Worm (Caenorhabditis elegans) whole organism, young adult: Measurements from ENCODE around the gene dlc-1.

Experiments
- B0019.2 ChIP-seq: fragments of 200-800 bp; sonication (Bioruptor generic); conservative IDR thresholded peaks from 2 replicates; pipeline ENCODE4 v1.3.6; 2022; ENCODE audit warnings: missing genetic modification reagents, missing genetic modification characterization, missing compliant biosample characterization
- C06A6.2 ChIP-seq: fragments of 200-800 bp; sonication (Bioruptor generic); conservative IDR thresholded peaks from 2 replicates; pipeline ENCODE4 v1.3.6; 2022; ENCODE audit warnings: missing genetic modification characterization, missing compliant biosample characterization
- F23B12.7 ChIP-seq: sonication (generic microtip); optimal IDR thresholded peaks from 2 replicates; lab custom pipeline; 2017; ENCODE audit warnings: missing genetic modification characterization, mild to moderate bottlenecking, missing compliant biosample characterization, antibody characterized with exemption, moderate library complexity; ENCODE audit not compliant: insufficient read depth
- F37B4.10 ChIP-seq: fragments of 200-800 bp; sonication (Bioruptor generic); IDR thresholded peaks from 2 replicates; pipeline ENCODE4 v1.3.6; 2022; ENCODE audit warnings: missing genetic modification characterization, missing compliant biosample characterization
- F49E8.2 ChIP-seq: sonication (generic microtip); optimal IDR thresholded peaks from 3 replicates; lab custom pipeline; 2017; ENCODE audit warnings: missing genetic modification characterization, mild to moderate bottlenecking, missing compliant biosample characterization, antibody characterized with exemption, moderate library complexity; ENCODE audit not compliant: insufficient read depth
- F52B5.7 ChIP-seq: sonication (generic microtip); optimal IDR thresholded peaks from 2 replicates; lab custom pipeline; 2016; ENCODE audit warnings: mild to moderate bottlenecking, missing genetic modification characterization, missing compliant biosample characterization
- F57A8.1 ChIP-seq: fragments of 200-800 bp; sonication (Bioruptor generic); optimal IDR thresholded peaks from 2 replicates; lab custom pipeline; 2018; ENCODE audit warnings: mild to moderate bottlenecking, missing genetic modification characterization, moderate library complexity, missing compliant biosample characterization
- T26A5.8 ChIP-seq: sonication (generic microtip); optimal IDR thresholded peaks from 2 replicates; lab custom pipeline; 2016; ENCODE audit warnings: missing genetic modification characterization, missing compliant biosample characterization
- Y53F4B.3 ChIP-seq: fragments of 200-800 bp; sonication (Bioruptor generic); IDR thresholded peaks from 2 replicates; pipeline ENCODE4 v1.3.6; 2022; ENCODE audit warnings: missing genetic modification reagents, missing genetic modification characterization, missing compliant biosample characterization
- Y53G8AR.9 ChIP-seq: fragments of 200-800 bp; sonication (Bioruptor generic); conservative IDR thresholded peaks from 2 replicates; pipeline ENCODE4 v1.3.6; 2022; ENCODE audit warnings: missing genetic modification reagents, missing genetic modification characterization, missing compliant biosample characterization
- Y79H2A.3 ChIP-seq: fragments of 200-800 bp; sonication (Bioruptor generic); conservative IDR thresholded peaks from 2 replicates; pipeline ENCODE4 v1.3.6; 2022; ENCODE audit warnings: missing genetic modification reagents, missing genetic modification characterization, missing compliant biosample characterization
- akir-1 ChIP-seq: fragments of 200-800 bp; sonication (Bioruptor generic); optimal IDR thresholded peaks from 2 replicates; lab custom pipeline; 2018; ENCODE audit warnings: mild to moderate bottlenecking, missing genetic modification characterization, moderate library complexity, missing compliant biosample characterization
- aptf-2 ChIP-seq: fragments of 200-800 bp; sonication (Bioruptor generic); conservative IDR thresholded peaks from 2 replicates; pipeline ENCODE4 v1.3.6; 2022; ENCODE audit warnings: missing genetic modification reagents, missing genetic modification characterization, missing compliant biosample characterization
- attf-3 ChIP-seq: fragments of 200-800 bp; sonication (Bioruptor generic); conservative IDR thresholded peaks from 2 replicates; pipeline ENCODE4 v1.3.6; 2022; ENCODE audit warnings: missing genetic modification reagents, missing genetic modification characterization, missing compliant biosample characterization
- ccch-3 ChIP-seq: fragments of 200-800 bp; sonication (Bioruptor generic); optimal IDR thresholded peaks from 2 replicates; lab custom pipeline; 2018; ENCODE audit warnings: mild to moderate bottlenecking, missing genetic modification characterization, missing compliant biosample characterization
- ceh-58 ChIP-seq: fragments of 200-800 bp; sonication (Bioruptor generic); IDR thresholded peaks from 2 replicates; pipeline ENCODE4 v1.3.6; 2022; ENCODE audit warnings: missing genetic modification characterization, missing compliant biosample characterization
- ceh-91 ChIP-seq: fragments of 200-800 bp; sonication (Bioruptor generic); IDR thresholded peaks from 2 replicates; pipeline ENCODE4 v1.3.6; 2022; ENCODE audit warnings: missing genetic modification reagents, missing genetic modification characterization, missing compliant biosample characterization
- dpl-1 ChIP-seq: fragments of 150-350 bp; optimal IDR thresholded peaks from 2 replicates; lab custom pipeline; 2014; ENCODE audit warnings: missing biosample characterization, missing genetic modification reagents, missing genetic modification characterization
- ets-4 ChIP-seq: fragments of 200-800 bp; sonication (Bioruptor generic); optimal IDR thresholded peaks from 2 replicates; lab custom pipeline; 2018; ENCODE audit warnings: mild to moderate bottlenecking, missing genetic modification characterization, missing compliant biosample characterization
- lin-26 ChIP-seq: fragments of 200-800 bp; sonication (Bioruptor generic); IDR thresholded peaks from 2 replicates; pipeline ENCODE4 v1.3.6; 2022; ENCODE audit warnings: missing genetic modification reagents, missing genetic modification characterization, missing compliant biosample characterization
- lsl-1 ChIP-seq: fragments of 200-800 bp; sonication (Bioruptor generic); optimal IDR thresholded peaks from 2 replicates; lab custom pipeline; 2018; ENCODE audit warnings: mild to moderate bottlenecking, missing genetic modification characterization, moderate library complexity, missing compliant biosample characterization
- madf-10 ChIP-seq: sonication (generic microtip); optimal IDR thresholded peaks from 2 replicates; lab custom pipeline; 2016; ENCODE audit warnings: mild to moderate bottlenecking, missing genetic modification characterization, missing compliant biosample characterization
- mel-28 ChIP-seq: sonication (generic microtip); optimal IDR thresholded peaks from 2 replicates; lab custom pipeline; 2016; ENCODE audit warnings: borderline replicate concordance, mild to moderate bottlenecking, missing genetic modification characterization, missing compliant biosample characterization
- nfya-2 ChIP-seq: fragments of 200-800 bp; sonication (Bioruptor generic); IDR thresholded peaks from 2 replicates; pipeline ENCODE4 v1.3.6; 2022; ENCODE audit warnings: missing genetic modification reagents, missing genetic modification characterization, missing compliant biosample characterization
- repo-1 ChIP-seq: sonication (generic microtip); optimal IDR thresholded peaks from 2 replicates; lab custom pipeline; 2017; ENCODE audit warnings: mild to moderate bottlenecking, missing genetic modification characterization, missing compliant biosample characterization
- rpc-1 ChIP-seq, 2 experiments: fragments of 150-350 bp in 1 of 2; sonication (generic microtip) in 1 of 2; optimal IDR thresholded peaks; 2 replicates each; lab custom pipeline; 2014 to 2018; ENCODE audit warnings: missing biosample characterization in 1 of 2, missing genetic modification characterization in 1 of 2, missing genetic modification reagents in 1 of 2, missing genotype in 1 of 2
- snpc-3.4 ChIP-seq: sonication (generic microtip); optimal IDR thresholded peaks from 2 replicates; lab custom pipeline; 2017; ENCODE audit warnings: missing genetic modification characterization, mild to moderate bottlenecking, missing compliant biosample characterization, antibody characterized with exemption, moderate library complexity, missing genotype, missing genetic modification reagents
- sptf-2 ChIP-seq: fragments of 200-800 bp; sonication (Bioruptor generic); optimal IDR thresholded peaks from 2 replicates; lab custom pipeline; 2018; ENCODE audit warnings: mild to moderate bottlenecking, missing genetic modification characterization, missing compliant biosample characterization
- zfh-2 ChIP-seq: fragments of 200-800 bp; sonication (Bioruptor generic); conservative IDR thresholded peaks from 2 replicates; pipeline ENCODE4 v1.3.6; 2022; ENCODE audit warnings: missing genetic modification reagents, missing genetic modification characterization, missing compliant biosample characterization

Gene dlc-1

ce11 chrIII:6463679-6464078 lies at the start of gene dlc-1:
Gene dlc-1, minus strand, starts transcription at chrIII:6463779.
- 0 out of 2 replicates have a peak, but pooled peaks have one; percentile 15 for TF ChIP-seq Y53G8AR.9
- TF ChIP-seq nfya-2: no peak

- TF ChIP-seq dpl-1: no peak
- TF ChIP-seq lin-26 (GFP tag; lab: Robert Waterston, UW): peak; percentile 46
These were observed 45.7 kb upstream of the dlc-1 start for ce11 chrIII:6509301-6509700.

- no peak for TF ChIP-seq F52B5.7 (tag; lab: Kevin White, UChicago)
- TF ChIP-seq madf-10 (tag; lab: Kevin White, UChicago): no peak
- no peak for TF ChIP-seq B0019.2 (GFP tag; lab: Robert Waterston, UW)
- TF ChIP-seq T26A5.8 (tag; lab: Kevin White, UChicago): no peak
- no peak for TF ChIP-seq lsl-1 (GFP tag; lab: Kevin White, UChicago)
- TF ChIP-seq akir-1: no peak
- no peak for TF ChIP-seq nfya-2
- no peak for TF ChIP-seq ceh-58 (GFP tag; lab: Robert Waterston, UW)
- TF ChIP-seq F57A8.1 (GFP tag; lab: Kevin White, UChicago): no peak
- no peak for TF ChIP-seq ets-4 (GFP tag; lab: Kevin White, UChicago)
These were observed 44.7 kb upstream of the dlc-1 start for ce11 chrIII:6508327-6508726.

DNA sequence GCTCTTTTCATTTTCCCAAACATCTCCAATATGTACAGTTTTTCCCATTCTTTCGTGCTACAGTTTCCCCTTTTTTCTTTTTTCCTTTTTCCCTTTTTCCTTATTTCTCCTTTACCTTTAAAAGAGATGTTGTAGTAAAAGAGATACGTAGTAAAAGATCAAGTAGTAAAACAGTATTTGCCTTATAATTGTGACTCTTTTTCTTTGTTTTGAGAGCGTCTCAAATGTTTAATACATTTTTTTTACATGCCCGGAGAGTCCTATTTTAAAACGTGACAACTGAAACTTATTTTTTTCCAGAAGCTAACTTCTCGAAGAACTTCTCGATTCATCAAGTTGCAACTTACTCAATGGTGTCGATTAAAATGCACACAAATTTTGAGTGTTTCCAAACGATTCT lies 44.3 kb upstream of the dlc-1 start, which contains the start of gene F23F12.12:
TSS of gene F23F12.12 (plus strand) at position 301 of the 400 bp plus-strand sequence.
- no peak for TF ChIP-seq Y53F4B.3 (GFP tag; lab: Robert Waterston, UW)

DNA sequence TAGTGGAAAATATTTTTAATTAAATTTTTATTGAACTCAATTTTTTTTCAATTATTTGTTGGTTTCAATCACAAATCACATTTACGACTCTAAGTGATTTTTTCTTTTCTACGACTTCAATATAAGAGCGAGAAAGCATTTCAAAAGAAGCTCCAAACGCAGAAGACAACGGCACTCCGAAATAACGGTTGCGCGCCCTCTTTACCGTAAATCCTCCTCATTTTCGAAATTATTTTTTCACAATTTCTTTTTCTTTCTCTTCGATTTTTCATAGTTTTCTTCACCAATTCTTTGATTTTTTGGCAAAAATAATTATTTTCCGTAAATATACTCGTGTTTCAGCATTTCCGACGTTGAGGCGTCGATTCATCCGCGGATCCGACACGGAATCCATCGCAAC lies 40.6 kb upstream of the dlc-1 start:
- peak; percentile 79 for TF ChIP-seq attf-3 (GFP tag; lab: Robert Waterston, UW)

- TF ChIP-seq sptf-2 (GFP tag; lab: Kevin White, UChicago): no peak
- TF ChIP-seq Y79H2A.3 (GFP tag; lab: Robert Waterston, UW): no peak
- TF ChIP-seq snpc-3.4 (tag; lab: Kevin White, UChicago): no peak
- TF ChIP-seq C06A6.2: no peak
- TF ChIP-seq F37B4.10 (GFP tag; lab: Robert Waterston, UW): no peak
- no peak for TF ChIP-seq rpc-1 (optimal IDR thresholded peaks at IDR 0.05; lab: Kevin White, UChicago)
- TF ChIP-seq rpc-1 (tag; optimal IDR thresholded peaks at IDR 0.05; lab: Kevin White, UChicago): no peak
- no peak for TF ChIP-seq aptf-2 (GFP tag; lab: Robert Waterston, UW)
- TF ChIP-seq F23B12.7 (tag; lab: Kevin White, UChicago): no peak
- no peak for TF ChIP-seq repo-1 (tag; lab: Kevin White, UChicago)
- no peak for TF ChIP-seq madf-10 (tag; lab: Kevin White, UChicago)
- TF ChIP-seq ceh-91 (GFP tag; lab: Robert Waterston, UW): no peak
- TF ChIP-seq mel-28 (tag; lab: Kevin White, UChicago): no peak
- no peak for TF ChIP-seq ceh-58 (GFP tag; lab: Robert Waterston, UW)
- no peak for TF ChIP-seq ccch-3
- no peak for TF ChIP-seq F49E8.2 (tag; lab: Kevin White, UChicago)
- no peak for TF ChIP-seq zfh-2 (GFP tag; lab: Robert Waterston, UW)
These were observed 36.5 kb upstream of the dlc-1 start, which contains the start of gene F23F12.3 for ce11 chrIII:6500032-6500564. Gene F23F12.3, plus strand, starts transcription at chrIII:6500514.
